Worm (Caenorhabditis elegans): Measurements from ENCODE around the gene nmt-1.

DNA sequence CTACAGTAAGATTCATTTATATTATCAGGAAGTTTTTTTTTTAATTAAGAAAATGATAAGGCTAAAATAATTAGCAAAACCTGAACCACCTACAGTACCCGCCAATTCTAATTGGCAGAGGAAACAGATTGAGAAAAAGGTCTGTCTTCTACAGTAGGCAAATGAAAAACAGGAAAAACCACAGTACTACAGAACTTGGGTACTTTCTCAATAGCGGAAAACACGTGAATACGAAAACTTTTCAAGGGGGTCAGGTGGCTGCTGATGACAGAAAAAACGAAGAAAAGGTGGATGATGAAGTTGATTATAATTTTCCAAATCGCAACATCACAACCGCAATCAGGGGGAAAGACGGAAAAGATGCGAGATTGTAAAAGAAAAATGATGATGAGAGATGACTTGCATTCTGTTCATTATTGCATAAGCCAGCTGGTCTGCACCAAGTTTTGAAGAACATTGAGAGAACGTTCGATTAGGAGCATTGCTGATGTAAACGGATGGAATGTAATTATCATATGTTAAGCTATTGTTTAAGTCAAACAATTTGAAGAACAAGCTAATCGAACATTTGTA, 28.3 kb upstream of the nmt-1 start:
- TF ChIP-seq hnd-1 (tag; optimal IDR thresholded peaks at IDR 0.05) (no peak), aly-1 (tag; optimal IDR thresholded peaks at IDR 0.05) (no peak), ama-1 (optimal IDR thresholded peaks at IDR 0.05) (no peak), tra-4 (tag; optimal IDR thresholded peaks at IDR 0.05) (no peak), flt-1 (GFP tag; IDR thresholded peaks at IDR 0.05) (no peak), tbx-37 (GFP tag; conservative IDR thresholded peaks at IDR 0.05) (no peak), sea-1 (GFP tag; conservative IDR thresholded peaks at IDR 0.05) (no peak), F13C5.2 (tag; optimal IDR thresholded peaks at IDR 0.05) (no peak), B0310.2 (tag; optimal IDR thresholded peaks at IDR 0.05) (no peak), hmg-4 (GFP tag; optimal IDR thresholded peaks at IDR 0.05) (no peak), pes-1 (GFP tag; IDR thresholded peaks at IDR 0.05) (no peak)
